Fruit fly (Drosophila melanogaster) whole organism, embryonic: ENCODE results near the gene RpS17.
A peak's percentile ranks its signal among the peaks of the same experiment; 100 is the strongest.

Source experiments
- Antp ChIP-seq: fragments of 200-800 bp; sonication (Bioruptor generic); optimal IDR thresholded peaks from 3 replicates; lab custom pipeline; 2016; ENCODE audit warnings: missing biosample characterization, missing genetic modification characterization
- Bdp1 ChIP-seq: fragments of 200-800 bp; sonication (Bioruptor generic); optimal IDR thresholded peaks from 3 replicates; lab custom pipeline; 2016; ENCODE audit warnings: missing biosample characterization, missing genetic modification characterization
- CG10274 ChIP-seq: fragments of 200-800 bp; sonication (Bioruptor generic); optimal IDR thresholded peaks from 3 replicates; lab custom pipeline; 2017; ENCODE audit warnings: missing biosample characterization, mild to moderate bottlenecking, missing genetic modification characterization
- CG10654 ChIP-seq: fragments of 200-800 bp; sonication (Bioruptor generic); optimal IDR thresholded peaks from 2 replicates; lab custom pipeline; 2016; ENCODE audit warnings: missing biosample characterization, missing genetic modification characterization
- CG11247 ChIP-seq: fragments of 200-800 bp; sonication (Bioruptor generic); IDR thresholded peaks from 2 replicates; pipeline ENCODE4 v1.3.6; 2022; ENCODE audit warnings: missing biosample characterization, missing genetic modification characterization
- CG11504 ChIP-seq: fragments of 200-800 bp; sonication (Bioruptor generic); optimal IDR thresholded peaks from 3 replicates; lab custom pipeline; 2019; ENCODE audit warnings: missing biosample characterization, mild to moderate bottlenecking, missing genetic modification characterization, moderate library complexity
- CG12219 ChIP-seq: fragments of 200-800 bp; sonication (Bioruptor generic); optimal IDR thresholded peaks from 3 replicates; lab custom pipeline; 2018; ENCODE audit warnings: missing biosample characterization, mild to moderate bottlenecking, missing genetic modification characterization
- CG14441 ChIP-seq: fragments of 200-800 bp; sonication (Bioruptor generic); IDR thresholded peaks from 2 replicates; pipeline ENCODE4 v1.3.6; 2022; ENCODE audit warnings: missing biosample characterization, missing genetic modification characterization
- CG1603 ChIP-seq: fragments of 200-800 bp; sonication (Bioruptor generic); optimal IDR thresholded peaks from 2 replicates; lab custom pipeline; 2019; ENCODE audit warnings: missing biosample characterization, mild to moderate bottlenecking, missing genetic modification characterization, moderate library complexity
- CG16779 ChIP-seq: fragments of 200-800 bp; sonication (Bioruptor generic); IDR thresholded peaks from 2 replicates; pipeline ENCODE4 v1.3.6; 2022; ENCODE audit warnings: missing biosample characterization, missing genetic modification characterization
- CG18262 ChIP-seq: fragments of 200-800 bp; optimal IDR thresholded peaks from 3 replicates; lab custom pipeline; 2019; ENCODE audit warnings: missing biosample characterization, mild to moderate bottlenecking, missing genetic modification characterization, moderate library complexity
- CG2120 ChIP-seq: fragments of 200-800 bp; sonication (Bioruptor generic); optimal IDR thresholded peaks from 3 replicates; lab custom pipeline; 2016; ENCODE audit warnings: missing biosample characterization, missing genetic modification characterization
- CG2199 ChIP-seq: fragments of 200-800 bp; sonication (Bioruptor generic); IDR thresholded peaks from 3 replicates; pipeline ENCODE4 v1.3.6; 2022; ENCODE audit warnings: missing biosample characterization, missing genetic modification characterization
- CG2712 ChIP-seq: fragments of 200-800 bp; optimal IDR thresholded peaks from 3 replicates; lab custom pipeline; 2019; ENCODE audit warnings: missing biosample characterization, mild to moderate bottlenecking, missing genetic modification characterization, moderate library complexity
- CG30403 ChIP-seq: fragments of 200-800 bp; sonication (Bioruptor generic); optimal IDR thresholded peaks from 3 replicates; lab custom pipeline; 2016; ENCODE audit warnings: missing biosample characterization, missing genetic modification characterization
- CG32532 ChIP-seq: fragments of 200-800 bp; sonication (Bioruptor generic); IDR thresholded peaks from 2 replicates; pipeline ENCODE4 v1.3.6; 2022; ENCODE audit warnings: missing biosample characterization, missing genetic modification characterization
- CG4424 ChIP-seq: fragments of 200-800 bp; sonication (Bioruptor generic); optimal IDR thresholded peaks from 3 replicates; lab custom pipeline; 2016; ENCODE audit warnings: missing biosample characterization, missing genetic modification characterization
- CG4617 ChIP-seq: fragments of 200-800 bp; sonication (Bioruptor generic); optimal IDR thresholded peaks from 3 replicates; lab custom pipeline; 2016; ENCODE audit warnings: missing biosample characterization, missing genetic modification characterization, borderline replicate concordance
- CG5180 ChIP-seq: fragments of 200-800 bp; sonication (Bioruptor generic); optimal IDR thresholded peaks from 3 replicates; lab custom pipeline; 2017; ENCODE audit warnings: missing biosample characterization, missing genetic modification characterization, mild to moderate bottlenecking, moderate library complexity, missing genetic modification reagents
- CG7839 ChIP-seq: fragments of 200-800 bp; sonication (Bioruptor generic); optimal IDR thresholded peaks from 3 replicates; lab custom pipeline; 2018; ENCODE audit warnings: missing biosample characterization, mild to moderate bottlenecking, missing genetic modification characterization, moderate library complexity
- CG9727 ChIP-seq: fragments of 200-800 bp; sonication (Bioruptor generic); optimal IDR thresholded peaks from 3 replicates; lab custom pipeline; 2017; ENCODE audit warnings: missing biosample characterization, mild to moderate bottlenecking, missing genetic modification characterization
- D19A ChIP-seq: fragments of 200-800 bp; optimal IDR thresholded peaks from 3 replicates; lab custom pipeline; 2019; ENCODE audit warnings: missing biosample characterization, mild to moderate bottlenecking, missing genetic modification characterization, moderate library complexity
- D19B ChIP-seq: fragments of 200-800 bp; sonication (Bioruptor generic); optimal IDR thresholded peaks from 2 replicates; lab custom pipeline; 2017; ENCODE audit warnings: missing biosample characterization, mild to moderate bottlenecking, missing genetic modification characterization
- Drgx ChIP-seq: fragments of 200-800 bp; sonication (Bioruptor generic); IDR thresholded peaks from 2 replicates; pipeline ENCODE4 v1.3.6; 2022; ENCODE audit warnings: missing biosample characterization, missing genetic modification characterization
- ERR ChIP-seq: fragments of 200-800 bp; sonication (Bioruptor generic); optimal IDR thresholded peaks from 2 replicates; lab custom pipeline; 2016; ENCODE audit warnings: missing biosample characterization, missing genetic modification characterization
- Gug ChIP-seq: fragments of 200-800 bp; sonication (Bioruptor generic); IDR thresholded peaks from 4 replicates; pipeline ENCODE4 v1.3.6; 2022; ENCODE audit warnings: missing biosample characterization, missing genetic modification characterization
- HHEX ChIP-seq: fragments of 200-800 bp; sonication (Bioruptor generic); optimal IDR thresholded peaks from 3 replicates; lab custom pipeline; 2017; ENCODE audit warnings: missing biosample characterization, mild to moderate bottlenecking, missing genetic modification characterization, missing genetic modification reagents
- Hr3 ChIP-seq: fragments of 200-800 bp; sonication (Bioruptor generic); optimal IDR thresholded peaks from 3 replicates; lab custom pipeline; 2016; ENCODE audit warnings: missing biosample characterization, missing genetic modification characterization
- Opbp ChIP-seq: fragments of 200-800 bp; sonication (Bioruptor generic); IDR thresholded peaks from 3 replicates; pipeline ENCODE4 v1.3.6; 2022; ENCODE audit warnings: missing biosample characterization, missing genetic modification characterization; ENCODE audit not compliant: partially characterized antibody
- Xbp1 ChIP-seq: fragments of 200-800 bp; sonication (Bioruptor generic); optimal IDR thresholded peaks from 3 replicates; lab custom pipeline; 2016; ENCODE audit warnings: missing biosample characterization, mild to moderate bottlenecking, missing genetic modification characterization
- bcd ChIP-seq: fragments of 200-800 bp; sonication (Bioruptor generic); optimal IDR thresholded peaks from 2 replicates; lab custom pipeline; 2017; ENCODE audit warnings: missing biosample characterization, mild to moderate bottlenecking, missing genetic modification characterization
- ci ChIP-seq: fragments of 200-800 bp; sonication (Bioruptor generic); IDR thresholded peaks from 3 replicates; pipeline ENCODE4 v1.3.6; 2022; ENCODE audit warnings: missing biosample characterization, missing genetic modification characterization
- dmrt99B ChIP-seq: fragments of 200-800 bp; sonication (Bioruptor generic); optimal IDR thresholded peaks from 2 replicates; lab custom pipeline; 2018; ENCODE audit warnings: missing biosample characterization, mild to moderate bottlenecking, missing genetic modification characterization, moderate library complexity
- dysf ChIP-seq: fragments of 200-800 bp; sonication (Bioruptor generic); IDR thresholded peaks from 3 replicates; pipeline ENCODE4 v1.3.6; 2022; ENCODE audit warnings: missing biosample characterization, missing genetic modification characterization
- gem ChIP-seq: fragments of 200-800 bp; sonication (Bioruptor generic); optimal IDR thresholded peaks from 2 replicates; lab custom pipeline; 2019; ENCODE audit warnings: missing biosample characterization, mild to moderate bottlenecking, missing genetic modification characterization, moderate library complexity
- lmd ChIP-seq: fragments of 200-800 bp; sonication (Bioruptor generic); IDR thresholded peaks from 2 replicates; pipeline ENCODE4 v1.3.6; 2022; ENCODE audit warnings: missing biosample characterization, missing genetic modification characterization
- luna ChIP-seq: fragments of 200-800 bp; sonication (Bioruptor generic); optimal IDR thresholded peaks from 2 replicates; lab custom pipeline; 2016; ENCODE audit warnings: missing biosample characterization, missing genetic modification characterization
- nau ChIP-seq: fragments of 200-800 bp; sonication (Bioruptor generic); optimal IDR thresholded peaks from 3 replicates; lab custom pipeline; 2017; ENCODE audit warnings: missing biosample characterization, mild to moderate bottlenecking, missing genetic modification characterization, missing genetic modification reagents
- pfk ChIP-seq: fragments of 200-800 bp; sonication (Bioruptor generic); optimal IDR thresholded peaks from 2 replicates; lab custom pipeline; 2018; ENCODE audit warnings: missing biosample characterization, mild to moderate bottlenecking, missing genetic modification characterization, moderate library complexity
- phol ChIP-seq: fragments of 200-800 bp; sonication (Bioruptor generic); optimal IDR thresholded peaks from 3 replicates; lab custom pipeline; 2018; ENCODE audit warnings: missing biosample characterization, mild to moderate bottlenecking, missing genetic modification characterization, moderate library complexity
- prd ChIP-seq, 3 experiments: fragments of >200 bp in 2 of 3; fragments of 200-800 bp in 1 of 3; sonication (Bioruptor generic) in 1 of 3; optimal IDR thresholded peaks in 2 of 3; IDR thresholded peaks in 1 of 3; 2 replicates in 2 of 3; 3 replicates in 1 of 3; pipeline versions ENCODE4 v1.3.6 to Lab custom; 2017 to 2022; ENCODE audit warnings: missing biosample characterization in 1 of 3, missing genetic modification characterization in 1 of 3
- row ChIP-seq: fragments of 200-800 bp; sonication (Bioruptor generic); IDR thresholded peaks from 3 replicates; pipeline ENCODE4 v1.3.6; 2022; ENCODE audit warnings: missing biosample characterization, missing genetic modification characterization
- slp2 ChIP-seq: fragments of 200-800 bp; sonication (Bioruptor generic); optimal IDR thresholded peaks from 2 replicates; lab custom pipeline; 2016; ENCODE audit warnings: missing biosample characterization, missing genetic modification characterization
- sug ChIP-seq: fragments of 200-800 bp; optimal IDR thresholded peaks from 2 replicates; lab custom pipeline; 2019; ENCODE audit warnings: missing biosample characterization, mild to moderate bottlenecking, missing genetic modification characterization, moderate library complexity
- ttk ChIP-seq: fragments of 200-800 bp; sonication (Bioruptor generic); IDR thresholded peaks from 2 replicates; pipeline ENCODE4 v2.1.2; 2022; ENCODE audit warnings: missing biosample characterization, missing genetic modification characterization

The RpS17 gene

DNA sequence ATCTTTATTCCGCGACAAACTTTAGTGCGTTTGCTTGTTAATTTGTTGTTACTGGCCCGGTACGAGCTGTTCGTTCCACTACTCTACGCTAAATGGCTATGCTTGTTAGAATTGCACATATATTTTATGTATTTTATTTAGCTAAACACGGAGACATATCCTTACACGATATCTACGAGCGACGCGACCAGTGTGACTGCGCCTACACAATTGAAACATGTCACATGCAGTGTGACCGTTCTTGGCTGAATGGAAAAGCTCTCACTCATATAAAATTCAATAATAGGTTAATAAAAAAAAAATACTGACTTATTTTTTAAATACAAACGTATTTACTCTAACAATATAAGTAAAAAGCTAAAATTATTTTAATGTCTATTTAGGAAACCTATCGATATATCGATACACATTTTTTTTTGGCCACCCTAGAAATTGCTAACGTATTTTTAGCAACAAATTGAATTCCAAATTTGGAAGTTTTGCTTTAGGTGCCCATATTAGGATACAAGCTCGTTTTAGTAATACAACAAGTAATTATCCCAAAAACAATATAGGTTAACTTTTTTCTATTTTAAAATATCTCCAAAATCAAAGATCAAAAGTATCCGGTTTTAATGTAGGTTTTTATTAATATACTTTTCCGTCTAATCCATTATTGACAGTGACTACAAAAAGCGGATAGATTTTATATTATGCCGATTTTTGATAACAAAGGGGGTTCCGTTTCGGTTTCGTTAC, 30.4 kb downstream of the RpS17 start, which contains the start of gene CG4080 (continued):
- TF ChIP-seq Bdp1 (GFP tag; lab: Kevin White, UChicago) (no peak), pfk (GFP tag; lab: Kevin White, UChicago) (no peak)

DNA sequence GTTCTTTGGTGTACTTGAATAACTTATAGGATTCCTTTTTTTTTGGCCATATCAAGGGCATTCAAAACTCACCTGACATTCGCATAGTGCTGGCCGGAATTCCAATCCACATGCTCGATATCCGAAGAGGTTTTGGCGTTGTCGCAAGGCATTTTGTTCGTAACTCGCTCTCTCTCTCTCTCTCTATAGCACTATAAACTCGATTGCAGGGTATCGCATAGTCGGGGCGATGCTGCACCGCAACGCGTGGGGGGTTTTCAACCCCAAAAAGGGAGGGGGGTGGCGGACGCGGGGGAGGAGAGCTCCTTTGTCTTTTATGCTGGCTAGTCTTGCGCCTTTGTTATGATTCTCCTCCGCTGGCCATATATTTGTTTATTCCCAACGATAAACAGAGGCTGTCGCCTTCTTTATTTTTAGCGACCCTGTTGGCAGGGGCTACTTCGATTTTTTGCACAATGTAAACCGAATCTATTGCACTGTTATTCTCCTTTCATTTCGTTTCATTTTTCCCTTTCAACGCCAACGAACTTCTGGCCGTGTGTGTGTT, 31.1 kb downstream of the RpS17 start:
- TF ChIP-seq CG11504 (tag; lab: Kevin White, UChicago) (peak; percentile 14), ttk (GFP tag; lab: Robert Waterston, UW) (0 out of 2 replicates have a peak, but pooled peaks have one; percentile 22), nau (GFP tag; lab: Kevin White, UChicago) (no peak), prd (optimal IDR thresholded peaks at IDR 0.05; lab: Kevin White, UChicago) (no peak), prd (GFP tag; IDR thresholded peaks at IDR 0.05; lab: Robert Waterston, UW) (peak; percentile 31; the same call in 1 of the 3 replicates), lmd (peak; percentile 37; the same call in 1 of the 2 replicates), CG7839 (peak; percentile 13), Opbp (0 out of 3 replicates have a peak, but pooled peaks have one; percentile 13), CG12219 (GFP tag; lab: Kevin White, UChicago) (no peak), CG16779 (GFP tag; lab: Robert Waterston, UW) (0 out of 2 replicates have a peak, but pooled peaks have one; percentile 20), slp2 (GFP tag; lab: Kevin White, UChicago) (no peak), dysf (peak; percentile 40; the same call in 1 of the 3 replicates), phol (tag; lab: Kevin White, UChicago) (peak; percentile 4), row (GFP tag; lab: Robert Waterston, UW) (peak; percentile 59), CG1603 (tag; lab: Kevin White, UChicago) (peak; percentile 35), Gug (GFP tag; lab: Robert Waterston, UW) (0 out of 4 replicates have a peak, but pooled peaks have one; percentile 18), CG2712 (tag; lab: Kevin White, UChicago) (peak; percentile 12), CG5180 (GFP tag; lab: Kevin White, UChicago) (peak; percentile 18), luna (GFP tag; lab: Kevin White, UChicago) (no peak), D19B (GFP tag; lab: Kevin White, UChicago) (peak; percentile 90), sug (tag; lab: Kevin White, UChicago) (peak; percentile 30), CG4617 (GFP tag; lab: Kevin White, UChicago) (no peak), CG9727 (GFP tag; lab: Kevin White, UChicago) (peak; percentile 6), Xbp1 (GFP tag; lab: Kevin White, UChicago) (no peak), CG10654 (peak; percentile 1), CG10274 (GFP tag; lab: Kevin White, UChicago) (peak; percentile 35), CG14441 (GFP tag; lab: Robert Waterston, UW) (0 out of 2 replicates have a peak, but pooled peaks have one; percentile 8), bcd (GFP tag; lab: Kevin White, UChicago) (peak; percentile 15), CG32532 (GFP tag; lab: Robert Waterston, UW) (peak; percentile 37), CG18262 (tag; lab: Kevin White, UChicago) (peak; percentile 0), Drgx (GFP tag; lab: Robert Waterston, UW) (peak; percentile 42; the same call in 1 of the 2 replicates), CG4424 (GFP tag; lab: Kevin White, UChicago) (peak; percentile 25), CG11247 (0 out of 2 replicates have a peak, but pooled peaks have one; percentile 11), dmrt99B (tag; lab: Kevin White, UChicago) (peak; percentile 9), CG30403 (no peak), Hr3 (GFP tag; lab: Kevin White, UChicago) (no peak), gem (tag; lab: Kevin White, UChicago) (peak; percentile 24), Antp (no peak), ci (GFP tag; lab: Robert Waterston, UW) (peak; percentile 54; the same call in 2 of the 3 replicates), CG2199 (0 out of 3 replicates have a peak, but pooled peaks have one; percentile 45), ERR (no peak), HHEX (peak; percentile 16), CG2120 (GFP tag; lab: Kevin White, UChicago) (no peak), D19A (tag; lab: Kevin White, UChicago) (peak; percentile 85)
